Worm (Caenorhabditis elegans) whole organism, young adult: Measurements from ENCODE around the gene nlp-7.
"Not testable (repeated sequence)": the region's sequence is repeated elsewhere in the genome, so short reads cannot be mapped to it uniquely, and the experiment has no call there.

Experiments used
- B0035.1 ChIP-seq: sonication (generic microtip); optimal IDR thresholded peaks from 2 replicates; lab custom pipeline; 2016; ENCODE audit warnings: missing genetic modification characterization, mild to moderate bottlenecking, missing compliant biosample characterization, missing genotype, missing genetic modification reagents
- F22D6.2 ChIP-seq: sonication (generic microtip); optimal IDR thresholded peaks from 2 replicates; lab custom pipeline; 2016; ENCODE audit warnings: mild to moderate bottlenecking, missing genetic modification characterization, missing compliant biosample characterization
- F49E8.2 ChIP-seq: sonication (generic microtip); optimal IDR thresholded peaks from 3 replicates; lab custom pipeline; 2017; ENCODE audit warnings: missing genetic modification characterization, mild to moderate bottlenecking, missing compliant biosample characterization, antibody characterized with exemption, moderate library complexity; ENCODE audit not compliant: insufficient read depth
- F55B11.4 ChIP-seq: sonication (generic microtip); optimal IDR thresholded peaks from 2 replicates; lab custom pipeline; 2016; ENCODE audit warnings: missing compliant biosample characterization, missing genetic modification characterization, borderline replicate concordance; ENCODE audit not compliant: insufficient read depth
- F57A8.1 ChIP-seq: fragments of 200-800 bp; sonication (Bioruptor generic); optimal IDR thresholded peaks from 2 replicates; lab custom pipeline; 2018; ENCODE audit warnings: mild to moderate bottlenecking, missing genetic modification characterization, moderate library complexity, missing compliant biosample characterization
- F57C9.4 ChIP-seq: sonication (generic microtip); optimal IDR thresholded peaks from 2 replicates; lab custom pipeline; 2017; ENCODE audit warnings: mild to moderate bottlenecking, missing genetic modification characterization, missing compliant biosample characterization
- K11D2.4 ChIP-seq: fragments of 200-800 bp; sonication (Bioruptor generic); IDR thresholded peaks from 2 replicates; pipeline ENCODE4 v1.3.6; 2022; ENCODE audit warnings: missing genetic modification reagents, missing genetic modification characterization, missing compliant biosample characterization
- Y53F4B.3 ChIP-seq: fragments of 200-800 bp; sonication (Bioruptor generic); IDR thresholded peaks from 2 replicates; pipeline ENCODE4 v1.3.6; 2022; ENCODE audit warnings: missing genetic modification reagents, missing genetic modification characterization, missing compliant biosample characterization
- Y56A3A.18 ChIP-seq: fragments of 200-800 bp; sonication (Bioruptor generic); IDR thresholded peaks from 2 replicates; pipeline ENCODE4 v1.3.6; 2022; ENCODE audit warnings: missing genetic modification reagents, missing genetic modification characterization, missing compliant biosample characterization
- ama-1 ChIP-seq, 3 experiments: fragments of 150-350 bp in 1 of 3; sonication (generic microtip) in 2 of 3; optimal IDR thresholded peaks; 2 replicates each; lab custom pipeline; 2014 to 2018; ENCODE audit warnings: missing biosample characterization in 2 of 3, missing genetic modification characterization in 2 of 3, missing genetic modification reagents in 2 of 3
- athp-1 ChIP-seq: sonication (generic microtip); optimal IDR thresholded peaks from 2 replicates; lab custom pipeline; 2017; ENCODE audit warnings: mild to moderate bottlenecking, missing genetic modification characterization, missing compliant biosample characterization
- cebp-1 ChIP-seq, 2 experiments: fragments of 200-800 bp in 1 of 2; sonication (Bioruptor generic) in 1 of 2; sonication (generic microtip) in 1 of 2; IDR thresholded peaks in 1 of 2; optimal IDR thresholded peaks in 1 of 2; 2 replicates each; pipeline versions ENCODE4 v1.3.6 to Lab custom; 2017 to 2022; ENCODE audit warnings: missing compliant biosample characterization in 2 of 2, missing genetic modification characterization in 2 of 2, mild to moderate bottlenecking in 1 of 2, missing genetic modification reagents in 1 of 2, moderate library complexity in 1 of 2
- ceh-100 ChIP-seq: fragments of 200-800 bp; sonication (Bioruptor generic); IDR thresholded peaks from 2 replicates; pipeline ENCODE4 v1.3.6; 2022; ENCODE audit warnings: missing genetic modification reagents, missing genetic modification characterization, missing compliant biosample characterization
- ceh-79 ChIP-seq: sonication (generic microtip); optimal IDR thresholded peaks from 2 replicates; lab custom pipeline; 2017; ENCODE audit warnings: mild to moderate bottlenecking, missing genetic modification characterization, missing compliant biosample characterization
- efl-1 ChIP-seq: fragments of 150-350 bp; optimal IDR thresholded peaks from 2 replicates; lab custom pipeline; 2014; ENCODE audit warnings: missing biosample characterization, missing genetic modification reagents, missing genetic modification characterization
- egrh-3 ChIP-seq: fragments of 200-800 bp; sonication (Bioruptor generic); IDR thresholded peaks from 2 replicates; pipeline ENCODE4 v1.3.6; 2022; ENCODE audit warnings: missing genetic modification reagents, missing genetic modification characterization, missing compliant biosample characterization
- ets-4 ChIP-seq: fragments of 200-800 bp; sonication (Bioruptor generic); optimal IDR thresholded peaks from 2 replicates; lab custom pipeline; 2018; ENCODE audit warnings: mild to moderate bottlenecking, missing genetic modification characterization, missing compliant biosample characterization
- hlh-26 ChIP-seq: fragments of 200-800 bp; sonication (Bioruptor generic); conservative IDR thresholded peaks from 2 replicates; pipeline ENCODE4 v1.3.6; 2022; ENCODE audit warnings: missing genetic modification reagents, missing genetic modification characterization, missing compliant biosample characterization
- hmg-20 ChIP-seq: fragments of 200-800 bp; sonication (Bioruptor generic); IDR thresholded peaks from 2 replicates; pipeline ENCODE4 v1.3.6; 2022; ENCODE audit warnings: missing genetic modification reagents, missing genetic modification characterization, missing compliant biosample characterization
- hrde-1 ChIP-seq: sonication (generic microtip); optimal IDR thresholded peaks from 2 replicates; lab custom pipeline; 2016; ENCODE audit warnings: missing genetic modification characterization, mild to moderate bottlenecking, missing compliant biosample characterization, moderate library complexity, missing genotype, missing genetic modification reagents, borderline replicate concordance
- let-526 ChIP-seq: fragments of 200-800 bp; sonication (Bioruptor generic); IDR thresholded peaks from 2 replicates; pipeline ENCODE4 v1.3.6; 2022; ENCODE audit warnings: missing genetic modification reagents, missing genetic modification characterization, missing compliant biosample characterization
- lin-26 ChIP-seq: fragments of 200-800 bp; sonication (Bioruptor generic); IDR thresholded peaks from 2 replicates; pipeline ENCODE4 v1.3.6; 2022; ENCODE audit warnings: missing genetic modification reagents, missing genetic modification characterization, missing compliant biosample characterization
- lin-40 ChIP-seq: sonication (generic microtip); optimal IDR thresholded peaks from 2 replicates; lab custom pipeline; 2016; ENCODE audit warnings: missing genetic modification characterization, mild to moderate bottlenecking, missing compliant biosample characterization, missing genotype, missing genetic modification reagents
- lin-54 ChIP-seq: fragments of 200-800 bp; sonication (Bioruptor generic); optimal IDR thresholded peaks from 2 replicates; lab custom pipeline; 2018; ENCODE audit warnings: mild to moderate bottlenecking, missing genetic modification characterization, missing compliant biosample characterization
- lsy-27 ChIP-seq: sonication (generic microtip); optimal IDR thresholded peaks from 2 replicates; lab custom pipeline; 2017; ENCODE audit warnings: missing genetic modification characterization, mild to moderate bottlenecking, missing compliant biosample characterization, antibody characterized with exemption, missing genotype, borderline replicate concordance; ENCODE audit not compliant: insufficient read depth
- nfyb-1 ChIP-seq: fragments of 200-800 bp; sonication (Bioruptor generic); IDR thresholded peaks from 2 replicates; pipeline ENCODE4 v1.3.6; 2022; ENCODE audit warnings: missing genetic modification reagents, missing genetic modification characterization, missing compliant biosample characterization
- nhr-120 ChIP-seq: fragments of 200-800 bp; sonication (Bioruptor generic); IDR thresholded peaks from 2 replicates; pipeline ENCODE4 v1.3.6; 2022; ENCODE audit warnings: missing genetic modification characterization, missing compliant biosample characterization
- nhr-90 ChIP-seq: sonication (generic microtip); optimal IDR thresholded peaks from 2 replicates; lab custom pipeline; 2016; ENCODE audit warnings: missing genotype, mild to moderate bottlenecking, missing genetic modification characterization, missing compliant biosample characterization
- pbrm-1 ChIP-seq: fragments of 200-800 bp; sonication (Bioruptor generic); IDR thresholded peaks from 2 replicates; pipeline ENCODE4 v1.3.6; 2022; ENCODE audit warnings: missing genetic modification reagents, missing genetic modification characterization, missing compliant biosample characterization
- sdz-38 ChIP-seq: sonication (generic microtip); optimal IDR thresholded peaks from 2 replicates; lab custom pipeline; 2016; ENCODE audit warnings: missing genotype, missing genetic modification characterization, missing compliant biosample characterization
- tlf-1 ChIP-seq: fragments of 200-800 bp; sonication (Bioruptor generic); optimal IDR thresholded peaks from 2 replicates; lab custom pipeline; 2018; ENCODE audit warnings: mild to moderate bottlenecking, missing genetic modification characterization, missing compliant biosample characterization
- unc-62 ChIP-seq: fragments of 150-350 bp; optimal IDR thresholded peaks from 2 replicates; lab custom pipeline; 2014; ENCODE audit warnings: missing biosample characterization, missing genetic modification reagents, missing genetic modification characterization

nlp-7 gene

DNA sequence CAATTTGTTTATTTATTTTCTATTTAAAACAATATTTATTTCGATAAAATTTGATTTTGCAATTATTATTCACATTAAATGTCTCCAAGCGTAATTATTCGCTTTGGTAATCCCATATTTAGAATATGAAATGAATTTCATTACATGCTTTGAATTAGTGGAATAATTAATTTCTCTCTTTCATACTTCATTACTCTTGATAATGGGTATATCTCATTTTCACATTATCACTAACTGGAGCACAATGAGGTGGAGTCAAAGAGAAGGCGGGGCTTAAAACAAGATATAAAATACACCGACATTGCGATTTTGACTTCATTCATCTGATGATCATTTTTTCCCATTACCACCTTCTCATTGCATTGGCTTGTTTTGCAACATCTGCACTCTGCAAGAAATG is 17.6 kb downstream of the nlp-7 start, which contains the start of gene K01A12.4:
TSS of gene K01A12.4 (plus strand) at position 301 of the 400 bp plus-strand sequence.
- TF ChIP-seq lsy-27 (tag; lab: Kevin White, UChicago); tlf-1 (GFP tag; lab: Kevin White, UChicago); F55B11.4 (tag; lab: Kevin White, UChicago): not testable (repeated sequence)
- TF ChIP-seq, all 124 proteins: peak for 0; not testable (repeated sequence) for 124

DNA sequence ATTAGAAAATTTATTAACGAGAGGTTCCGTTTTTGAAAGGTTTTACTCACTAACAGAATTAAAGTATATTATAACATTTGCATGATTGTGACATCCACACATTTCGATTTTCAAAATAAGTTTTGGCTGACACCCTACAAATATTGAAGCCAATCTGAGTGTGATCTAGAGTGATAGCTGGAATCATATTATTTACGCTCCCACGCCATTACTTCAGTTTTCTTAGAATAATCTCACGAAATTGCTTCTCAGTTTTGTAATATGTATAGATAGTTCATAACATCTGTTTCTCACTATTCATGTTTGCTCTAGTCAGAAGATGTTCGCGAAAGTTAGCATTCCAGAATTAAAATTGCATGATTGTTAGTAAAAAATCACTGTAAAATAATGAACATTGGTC is 19.3 kb downstream of the nlp-7 start:
- TF ChIP-seq ceh-79 (tag; lab: Kevin White, UChicago), result no peak
- TF ChIP-seq lin-54, result no peak
- TF ChIP-seq nhr-120, result no peak
- no peak for TF ChIP-seq ama-1 (optimal IDR thresholded peaks at IDR 0.05; lab: Kevin White, UChicago)
- no peak for TF ChIP-seq ama-1 (GFP tag; optimal IDR thresholded peaks at IDR 0.05; lab: Kevin White, UChicago)
- TF ChIP-seq F57A8.1, result no peak
- TF ChIP-seq unc-62 (GFP tag; lab: Kevin White, UChicago), result no peak
- no peak for TF ChIP-seq tlf-1 (GFP tag; lab: Kevin White, UChicago)
- no peak for TF ChIP-seq F57C9.4
- TF ChIP-seq efl-1 (GFP tag; lab: Kevin White, UChicago), result no peak
- TF ChIP-seq sdz-38 (tag; lab: Kevin White, UChicago), result no peak
- no peak for TF ChIP-seq pbrm-1
- no peak for TF ChIP-seq cebp-1 (GFP tag; IDR thresholded peaks at IDR 0.05; lab: Robert Waterston, UW)
- TF ChIP-seq cebp-1 (tag; optimal IDR thresholded peaks at IDR 0.05; lab: Kevin White, UChicago), result no peak
- no peak for TF ChIP-seq let-526 (GFP tag; lab: Robert Waterston, UW)
- no peak for TF ChIP-seq athp-1 (tag; lab: Kevin White, UChicago)
- no peak for TF ChIP-seq ceh-100 (GFP tag; lab: Robert Waterston, UW)

DNA sequence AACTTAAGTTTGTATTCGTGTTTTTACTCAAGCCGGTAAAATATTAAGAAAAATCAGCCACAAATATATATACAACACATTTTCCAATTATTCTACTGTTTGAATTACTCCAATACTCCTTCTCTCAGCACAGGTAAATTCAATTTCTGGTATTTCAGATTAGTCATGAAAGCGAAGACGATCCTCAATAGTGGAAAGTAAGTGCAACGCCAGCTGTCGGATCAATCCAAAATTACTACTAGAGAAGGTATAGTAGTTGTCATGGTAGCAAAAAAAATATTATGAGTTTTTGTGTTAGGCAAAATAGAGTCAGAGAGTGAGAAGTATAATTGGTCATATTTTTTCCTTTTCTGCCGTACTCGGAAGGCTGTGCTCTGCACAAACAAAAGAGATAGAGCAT is 20.1 kb downstream of the nlp-7 start, which contains the start of gene K01A12.2:
TSS of gene K01A12.2 (plus strand) at position 301 of the 400 bp plus-strand sequence.
- TF ChIP-seq F22D6.2 (no peak), nhr-90 (tag; lab: Kevin White, UChicago) (no peak), lin-40 (no peak), hlh-26 (no peak), unc-62 (GFP tag; lab: Kevin White, UChicago) (no peak), ceh-79 (tag; lab: Kevin White, UChicago) (no peak), egrh-3 (GFP tag; lab: Robert Waterston, UW) (no peak), nfyb-1 (GFP tag; lab: Robert Waterston, UW) (no peak), Y56A3A.18 (GFP tag; lab: Robert Waterston, UW) (no peak), lin-26 (GFP tag; lab: Robert Waterston, UW) (no peak), F49E8.2 (no peak), ets-4 (GFP tag; lab: Kevin White, UChicago) (no peak), hrde-1 (tag; lab: Kevin White, UChicago) (no peak), B0035.1 (no peak), K11D2.4 (GFP tag; lab: Robert Waterston, UW) (no peak), F55B11.4 (tag; lab: Kevin White, UChicago) (no peak), hmg-20 (GFP tag; lab: Robert Waterston, UW) (no peak), Y53F4B.3 (GFP tag; lab: Robert Waterston, UW) (no peak)
- TF ChIP-seq, all 124 proteins: peak for 0
